Fruit fly (Drosophila melanogaster): ENCODE data around the gene CG43153.

DNA sequence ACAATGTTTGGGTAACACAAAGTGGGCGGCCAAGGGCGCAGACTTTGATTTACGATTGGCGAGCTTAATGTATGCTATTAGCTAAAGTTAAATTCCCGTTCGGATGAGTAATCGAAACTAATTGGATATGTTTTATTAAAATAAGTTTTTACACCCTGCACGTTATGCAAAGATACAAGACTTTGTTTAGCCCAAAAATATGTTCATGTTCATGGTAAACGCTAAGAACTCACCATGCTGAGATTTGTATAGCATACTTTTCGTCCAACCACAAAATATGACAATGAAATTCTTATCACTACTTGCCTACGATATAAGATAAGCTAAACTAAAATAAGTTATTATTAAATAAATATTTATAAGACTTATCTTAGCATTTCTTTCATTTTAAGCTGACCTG, 47.6 kb downstream of the CG43153 start:
- TF ChIP-seq kah (GFP tag; optimal IDR thresholded peaks at IDR 0.05) (no peak), gfzf (GFP tag; optimal IDR thresholded peaks at IDR 0.05) (no peak), fd64A (GFP tag; optimal IDR thresholded peaks at IDR 0.05) (no peak), nau (GFP tag; optimal IDR thresholded peaks at IDR 0.05) (no peak), CG10959 (GFP tag; IDR thresholded peaks at IDR 0.05) (no peak), CG17568 (GFP tag; optimal IDR thresholded peaks at IDR 0.05) (no peak), Lhr (GFP tag; optimal IDR thresholded peaks at IDR 0.05) (no peak), Abd-B (GFP tag; optimal IDR thresholded peaks at IDR 0.05) (no peak), Dad (GFP tag; optimal IDR thresholded peaks at IDR 0.05) (no peak), Eip74EF (GFP tag; optimal IDR thresholded peaks at IDR 0.05) (no peak)
